Fruit fly (Drosophila melanogaster) whole organism, embryonic: ENCODE measurements around the gene SelG.
A peak's percentile ranks its signal among the peaks of the same experiment; 100 is the strongest.

ENCODE experiments used
- Aef1 ChIP-seq: fragments of 200-800 bp; sonication (Bioruptor generic); IDR thresholded peaks from 3 replicates; pipeline ENCODE4 v1.3.6; 2022; ENCODE audit warnings: missing biosample characterization, missing genetic modification characterization
- Blimp-1 ChIP-seq: fragments of 200-800 bp; sonication (Bioruptor generic); optimal IDR thresholded peaks from 3 replicates; lab custom pipeline; 2018; ENCODE audit warnings: missing biosample characterization, missing genetic modification characterization, mild to moderate bottlenecking, moderate library complexity, missing genetic modification reagents
- CG11085 ChIP-seq: fragments of 200-800 bp; sonication (Bioruptor generic); IDR thresholded peaks from 2 replicates; pipeline ENCODE4 v1.3.6; 2022; ENCODE audit warnings: missing biosample characterization, missing genetic modification characterization
- CG11560 ChIP-seq: fragments of 200-800 bp; sonication (Bioruptor generic); IDR thresholded peaks from 3 replicates; pipeline ENCODE4 v1.3.6; 2022; ENCODE audit warnings: missing biosample characterization, missing genetic modification characterization
- CG13123 ChIP-seq: fragments of 200-800 bp; sonication (Bioruptor generic); optimal IDR thresholded peaks from 2 replicates; lab custom pipeline; 2016; ENCODE audit warnings: missing biosample characterization, missing genetic modification characterization
- CG13287 ChIP-seq: fragments of 200-800 bp; sonication (Bioruptor generic); IDR thresholded peaks from 2 replicates; pipeline ENCODE4 v1.3.6; 2022; ENCODE audit warnings: missing biosample characterization, missing genetic modification characterization; ENCODE audit not compliant: partially characterized antibody
- CG15011 ChIP-seq: fragments of 200-800 bp; sonication (Bioruptor generic); optimal IDR thresholded peaks from 3 replicates; lab custom pipeline; 2018; ENCODE audit warnings: missing biosample characterization, mild to moderate bottlenecking, missing genetic modification characterization
- CG16813 ChIP-seq: fragments of 200-800 bp; sonication (Bioruptor generic); IDR thresholded peaks from 3 replicates; pipeline ENCODE4 v1.3.6; 2022; ENCODE audit warnings: missing biosample characterization, missing genetic modification characterization; ENCODE audit not compliant: partially characterized antibody
- CG16815 ChIP-seq: fragments of 200-800 bp; sonication (Bioruptor generic); optimal IDR thresholded peaks from 3 replicates; lab custom pipeline; 2017; ENCODE audit warnings: missing biosample characterization, mild to moderate bottlenecking, missing genetic modification characterization
- CG1792 ChIP-seq: fragments of 200-800 bp; sonication (Bioruptor generic); optimal IDR thresholded peaks from 2 replicates; lab custom pipeline; 2016; ENCODE audit warnings: missing biosample characterization, missing genetic modification characterization
- CG18619 ChIP-seq: fragments of 200-800 bp; sonication (Bioruptor generic); optimal IDR thresholded peaks from 3 replicates; lab custom pipeline; 2017; ENCODE audit warnings: missing biosample characterization, mild to moderate bottlenecking, missing genetic modification characterization
- CG2129 ChIP-seq: fragments of 200-800 bp; sonication (Bioruptor generic); IDR thresholded peaks from 2 replicates; pipeline ENCODE4 v1.3.6; 2022; ENCODE audit warnings: missing biosample characterization, missing genetic modification characterization; ENCODE audit not compliant: partially characterized antibody
- CG2199 ChIP-seq: fragments of 200-800 bp; sonication (Bioruptor generic); IDR thresholded peaks from 3 replicates; pipeline ENCODE4 v1.3.6; 2022; ENCODE audit warnings: missing biosample characterization, missing genetic modification characterization
- CG30020 ChIP-seq: fragments of 200-800 bp; optimal IDR thresholded peaks from 2 replicates; lab custom pipeline; 2019; ENCODE audit warnings: missing biosample characterization, mild to moderate bottlenecking, missing genetic modification characterization, moderate library complexity
- CG30431 ChIP-seq: fragments of 200-800 bp; sonication (Bioruptor generic); optimal IDR thresholded peaks from 2 replicates; lab custom pipeline; 2017; ENCODE audit warnings: missing biosample characterization, missing genetic modification characterization
- CG43689 ChIP-seq: fragments of 200-800 bp; sonication (Bioruptor generic); IDR thresholded peaks from 2 replicates; pipeline ENCODE4 v1.3.6; 2022; ENCODE audit warnings: missing biosample characterization, missing genetic modification characterization
- CG4707 ChIP-seq: fragments of 200-800 bp; sonication (Bioruptor generic); optimal IDR thresholded peaks from 2 replicates; lab custom pipeline; 2018; ENCODE audit warnings: missing biosample characterization, mild to moderate bottlenecking, missing genetic modification characterization, moderate library complexity
- CG5953 ChIP-seq: fragments of 200-800 bp; sonication (Bioruptor generic); IDR thresholded peaks from 2 replicates; pipeline ENCODE4 v1.3.6; 2022; ENCODE audit warnings: missing biosample characterization, missing genetic modification characterization
- CG6272 ChIP-seq: fragments of 200-800 bp; sonication (Bioruptor generic); IDR thresholded peaks from 2 replicates; pipeline ENCODE4 v1.3.6; 2022; ENCODE audit warnings: missing biosample characterization, missing genetic modification characterization
- Dip2 ChIP-seq: fragments of 200-800 bp; sonication (Bioruptor generic); IDR thresholded peaks from 2 replicates; pipeline ENCODE4 v1.3.6; 2022; ENCODE audit warnings: missing biosample characterization, missing genetic modification characterization
- Dref ChIP-seq: fragments of 200-800 bp; sonication (Bioruptor generic); IDR thresholded peaks from 2 replicates; pipeline ENCODE4 v1.3.6; 2022; ENCODE audit warnings: missing biosample characterization, missing genetic modification characterization
- Fer2 ChIP-seq: fragments of 200-800 bp; sonication (Bioruptor generic); optimal IDR thresholded peaks from 2 replicates; lab custom pipeline; 2018; ENCODE audit warnings: missing biosample characterization, mild to moderate bottlenecking, missing genetic modification characterization, moderate library complexity
- Hey ChIP-seq: fragments of 200-800 bp; sonication (Bioruptor generic); optimal IDR thresholded peaks from 3 replicates; lab custom pipeline; 2018; ENCODE audit warnings: missing biosample characterization, mild to moderate bottlenecking, missing genetic modification characterization
- Hmr ChIP-seq: fragments of 200-800 bp; sonication (Bioruptor generic); optimal IDR thresholded peaks from 3 replicates; lab custom pipeline; 2017; ENCODE audit warnings: mild to moderate bottlenecking, missing biosample characterization, missing genetic modification reagents, missing genetic modification characterization
- Hmx ChIP-seq: fragments of 200-800 bp; sonication (Bioruptor generic); optimal IDR thresholded peaks from 2 replicates; lab custom pipeline; 2016; ENCODE audit warnings: missing biosample characterization, missing genetic modification characterization
- Sox102F ChIP-seq: fragments of 200-800 bp; sonication (Bioruptor generic); optimal IDR thresholded peaks from 2 replicates; lab custom pipeline; 2018; ENCODE audit warnings: missing biosample characterization, mild to moderate bottlenecking, missing genetic modification characterization, moderate library complexity
- amos ChIP-seq: fragments of 200-800 bp; sonication (Bioruptor generic); IDR thresholded peaks from 2 replicates; pipeline ENCODE4 v1.3.6; 2022; ENCODE audit warnings: missing biosample characterization, missing genetic modification characterization; ENCODE audit not compliant: partially characterized antibody
- bcd ChIP-seq: fragments of 200-800 bp; sonication (Bioruptor generic); optimal IDR thresholded peaks from 2 replicates; lab custom pipeline; 2017; ENCODE audit warnings: missing biosample characterization, mild to moderate bottlenecking, missing genetic modification characterization
- caup ChIP-seq: fragments of 200-800 bp; sonication (Bioruptor generic); optimal IDR thresholded peaks from 3 replicates; lab custom pipeline; 2017; ENCODE audit warnings: missing biosample characterization, mild to moderate bottlenecking, missing genetic modification characterization, moderate library complexity; ENCODE audit not compliant: severe bottlenecking
- chinmo ChIP-seq: fragments of 200-800 bp; sonication (Bioruptor generic); IDR thresholded peaks from 4 replicates; pipeline ENCODE4 v1.3.6; 2022; ENCODE audit warnings: missing biosample characterization, missing genetic modification characterization; ENCODE audit not compliant: partially characterized antibody
- dpn ChIP-seq, 2 experiments: fragments of 200-800 bp; sonication (Bioruptor generic); optimal IDR thresholded peaks; 3 replicates each; lab custom pipeline; 2016; ENCODE audit warnings: missing biosample characterization in 2 of 2, missing genetic modification characterization in 2 of 2
- fd102C ChIP-seq: fragments of 200-800 bp; sonication (Bioruptor generic); optimal IDR thresholded peaks from 2 replicates; lab custom pipeline; 2018; ENCODE audit warnings: missing biosample characterization, mild to moderate bottlenecking, missing genetic modification characterization, moderate library complexity
- gcm ChIP-seq: fragments of 200-800 bp; sonication (Bioruptor generic); optimal IDR thresholded peaks from 2 replicates; lab custom pipeline; 2019; ENCODE audit warnings: missing biosample characterization, mild to moderate bottlenecking, missing genetic modification characterization, moderate library complexity
- gem ChIP-seq: fragments of 200-800 bp; sonication (Bioruptor generic); optimal IDR thresholded peaks from 2 replicates; lab custom pipeline; 2019; ENCODE audit warnings: missing biosample characterization, mild to moderate bottlenecking, missing genetic modification characterization, moderate library complexity
- gro ChIP-seq: fragments of 200-800 bp; sonication (Bioruptor generic); optimal IDR thresholded peaks from 2 replicates; lab custom pipeline; 2016; ENCODE audit warnings: missing biosample characterization, missing genetic modification characterization
- ham ChIP-seq: fragments of 200-800 bp; sonication (Bioruptor generic); IDR thresholded peaks from 2 replicates; pipeline ENCODE4 v1.3.6; 2022; ENCODE audit warnings: missing biosample characterization, missing genetic modification characterization
- hbn ChIP-seq: fragments of 200-800 bp; sonication (Bioruptor generic); IDR thresholded peaks from 2 replicates; pipeline ENCODE4 v1.3.6; 2022; ENCODE audit warnings: missing biosample characterization, missing genetic modification characterization; ENCODE audit not compliant: partially characterized antibody
- ind ChIP-seq: fragments of 200-800 bp; sonication (Bioruptor generic); optimal IDR thresholded peaks from 3 replicates; lab custom pipeline; 2016; ENCODE audit warnings: missing biosample characterization, missing genetic modification characterization
- lola ChIP-seq, 3 experiments: fragments of >200 bp in 2 of 3; fragments of 200-800 bp in 1 of 3; sonication (Bioruptor generic) in 1 of 3; optimal IDR thresholded peaks; 2 replicates each; lab custom pipeline; 2017 to 2019; ENCODE audit warnings: missing biosample characterization in 3 of 3, missing genetic modification characterization in 3 of 3, mild to moderate bottlenecking in 1 of 3, moderate library complexity in 1 of 3
- odd ChIP-seq: fragments of 200-800 bp; sonication (Bioruptor generic); optimal IDR thresholded peaks from 2 replicates; lab custom pipeline; 2017; ENCODE audit warnings: missing biosample characterization, mild to moderate bottlenecking, missing genetic modification characterization
- pita ChIP-seq: fragments of 200-800 bp; sonication (Bioruptor generic); optimal IDR thresholded peaks from 2 replicates; lab custom pipeline; 2017; ENCODE audit warnings: missing biosample characterization, mild to moderate bottlenecking, missing genetic modification characterization
- prd ChIP-seq, 3 experiments: fragments of >200 bp in 2 of 3; fragments of 200-800 bp in 1 of 3; sonication (Bioruptor generic) in 1 of 3; optimal IDR thresholded peaks in 2 of 3; IDR thresholded peaks in 1 of 3; 2 replicates in 2 of 3; 3 replicates in 1 of 3; pipeline versions ENCODE4 v1.3.6 to Lab custom; 2017 to 2022; ENCODE audit warnings: missing biosample characterization in 1 of 3, missing genetic modification characterization in 1 of 3
- sqz ChIP-seq: fragments of 200-800 bp; sonication (Bioruptor generic); optimal IDR thresholded peaks from 3 replicates; lab custom pipeline; 2018; ENCODE audit warnings: missing biosample characterization, mild to moderate bottlenecking, missing genetic modification characterization
- trem ChIP-seq: fragments of 200-800 bp; optimal IDR thresholded peaks from 3 replicates; lab custom pipeline; 2019; ENCODE audit warnings: missing biosample characterization, mild to moderate bottlenecking, missing genetic modification characterization, moderate library complexity
- trh ChIP-seq: fragments of 200-800 bp; sonication (Bioruptor generic); optimal IDR thresholded peaks from 2 replicates; lab custom pipeline; 2016; ENCODE audit warnings: missing biosample characterization, missing genetic modification characterization
- ttk ChIP-seq: fragments of 200-800 bp; sonication (Bioruptor generic); IDR thresholded peaks from 2 replicates; pipeline ENCODE4 v2.1.2; 2022; ENCODE audit warnings: missing biosample characterization, missing genetic modification characterization
- unc-4 ChIP-seq: fragments of 200-800 bp; sonication (Bioruptor generic); IDR thresholded peaks from 2 replicates; pipeline ENCODE4 v1.3.6; 2022; ENCODE audit warnings: missing biosample characterization, missing genetic modification characterization; ENCODE audit not compliant: partially characterized antibody
- z ChIP-seq: fragments of 200-800 bp; sonication (Bioruptor generic); IDR thresholded peaks from 3 replicates; pipeline ENCODE4 v1.3.6; 2022; ENCODE audit warnings: missing biosample characterization, missing genetic modification characterization

Gene SelG

DNA sequence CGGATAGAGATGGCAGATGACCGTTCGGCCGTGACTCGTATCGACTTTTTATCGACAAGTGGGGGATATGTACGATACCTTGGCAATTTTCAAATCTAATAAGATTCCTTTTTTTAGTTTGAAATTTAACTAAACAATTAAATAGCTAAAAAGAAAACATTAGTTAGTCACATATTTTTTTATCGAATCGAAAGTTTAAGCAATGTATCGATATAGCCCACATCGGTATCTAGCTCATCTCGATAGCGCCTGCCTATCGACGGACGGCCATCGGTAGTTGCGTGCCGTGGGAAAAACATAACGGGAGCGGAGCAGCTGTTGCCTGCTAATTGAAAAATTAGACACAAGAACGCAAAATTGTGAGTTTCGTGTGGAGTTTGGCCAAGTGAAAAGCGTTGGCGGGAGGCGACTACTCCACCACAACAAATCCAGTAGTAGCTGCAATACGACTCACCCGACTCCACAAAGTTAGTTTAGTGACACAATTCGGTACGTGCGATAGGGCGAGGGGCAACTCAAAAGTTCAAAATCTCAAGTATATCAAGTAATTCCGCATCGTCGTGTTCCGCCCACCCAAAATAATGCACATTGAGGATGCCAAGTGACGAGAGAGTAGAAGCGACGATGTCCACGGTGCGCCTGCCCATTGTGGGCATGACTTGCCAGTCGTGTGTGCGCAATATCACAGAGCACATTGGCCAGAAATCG lies 32.2 kb upstream of the SelG start, which contains the start of the genes CG10347 and ATP7 (continued):
- TF ChIP-seq pita (GFP tag; lab: Kevin White, UChicago) (no peak), CG5953 (GFP tag; lab: Robert Waterston, UW) (no peak), Dref (peak; percentile 87), Blimp-1 (GFP tag; lab: Kevin White, UChicago) (no peak), ham (GFP tag; lab: Robert Waterston, UW) (no peak), CG13123 (GFP tag; lab: Kevin White, UChicago) (no peak), trh (no peak), CG15011 (GFP tag; lab: Kevin White, UChicago) (no peak), Sox102F (GFP tag; lab: Kevin White, UChicago) (no peak), hbn (GFP tag; lab: Robert Waterston, UW) (peak; percentile 84), CG18619 (GFP tag; lab: Kevin White, UChicago) (no peak), lola (GFP tag; optimal IDR thresholded peaks at IDR 0.05; lab: Kevin White, UChicago) (peak in 1 of 3 experiments; percentile 5), CG30020 (tag; lab: Kevin White, UChicago) (peak; percentile 42), ttk (no peak), prd (optimal IDR thresholded peaks at IDR 0.05; lab: Kevin White, UChicago) (no peak), prd (GFP tag; IDR thresholded peaks at IDR 0.05; lab: Robert Waterston, UW) (peak; percentile 22; the same call in 2 of the 3 replicates), z (no peak), fd102C (GFP tag; lab: Kevin White, UChicago) (no peak), Fer2 (no peak), CG11085 (no peak), CG1792 (peak; percentile 11), CG4707 (GFP tag; lab: Kevin White, UChicago) (no peak), Hmr (peak; percentile 60), CG2199 (no peak), caup (GFP tag; lab: Kevin White, UChicago) (no peak), chinmo (GFP tag; lab: Robert Waterston, UW) (peak; percentile 80; the same call in 2 of the 4 replicates), CG30431 (GFP tag; lab: Kevin White, UChicago) (no peak), gem (tag; lab: Kevin White, UChicago) (peak; percentile 49), Aef1 (GFP tag; lab: Robert Waterston, UW) (no peak), Dip2 (GFP tag; lab: Robert Waterston, UW) (no peak), trem (peak; percentile 40), amos (GFP tag; lab: Robert Waterston, UW) (peak; percentile 86), odd (GFP tag; lab: Kevin White, UChicago) (no peak), gcm (GFP tag; lab: Kevin White, UChicago) (peak; percentile 4), dpn (GFP tag; optimal IDR thresholded peaks at IDR 0.05; lab: Kevin White, UChicago) (peak in 1 of 2 experiments; percentile 36), ind (GFP tag; lab: Kevin White, UChicago) (peak; percentile 21), CG6272 (GFP tag; lab: Robert Waterston, UW) (0 out of 2 replicates have a peak, but pooled peaks have one; percentile 23), CG43689 (GFP tag; lab: Robert Waterston, UW) (no peak), Hey (tag; lab: Kevin White, UChicago) (no peak), CG16815 (GFP tag; lab: Kevin White, UChicago) (no peak), bcd (no peak), CG11560 (tag; lab: Robert Waterston, UW) (no peak), CG13287 (peak; percentile 96), Hmx (GFP tag; lab: Kevin White, UChicago) (no peak), sqz (GFP tag; lab: Kevin White, UChicago) (no peak), gro (GFP tag; lab: Kevin White, UChicago) (peak; percentile 0), unc-4 (GFP tag; lab: Robert Waterston, UW) (peak; percentile 93), CG2129 (peak; percentile 87), CG16813 (GFP tag; lab: Robert Waterston, UW) (peak; percentile 90)
